Worm (Caenorhabditis elegans): ENCODE data around the gene Y38C1AA.12.

- TF ChIP-seq F13H6.1 (tag; optimal IDR thresholded peaks at IDR 0.05): no peak
- no peak for TF ChIP-seq lin-39 (tag; optimal IDR thresholded peaks at IDR 0.05)
- no peak for TF ChIP-seq unc-62 (GFP tag; optimal IDR thresholded peaks at IDR 0.05)
- no peak for TF ChIP-seq unc-39 (tag; optimal IDR thresholded peaks at IDR 0.05)
- TF ChIP-seq ZK546.5 (tag; optimal IDR thresholded peaks at IDR 0.05): no peak
- no peak for TF ChIP-seq gmeb-1 (tag; optimal IDR thresholded peaks at IDR 0.05)
- TF ChIP-seq nhr-237 (tag; optimal IDR thresholded peaks at IDR 0.05): no peak
- TF ChIP-seq elt-3 (tag; optimal IDR thresholded peaks at IDR 0.05): no peak
- TF ChIP-seq egl-27 (tag; optimal IDR thresholded peaks at IDR 0.05): no peak
Measured at ce11 chrIV:204998-205397, 12.9 kb downstream of the Y38C1AA.12 start, which contains the start of gene coa-1.

Measured in whole organism, L2 larva.